Fruit fly (Drosophila melanogaster) whole organism, embryonic: ENCODE measurements around the gene Sf3b6.

Experiments
- Aef1 ChIP-seq: fragments of 200-800 bp; sonication (Bioruptor generic); IDR thresholded peaks from 3 replicates; pipeline ENCODE4 v1.3.6; 2022; ENCODE audit warnings: missing biosample characterization, missing genetic modification characterization
- CG10209 ChIP-seq: fragments of 200-800 bp; sonication (Bioruptor generic); optimal IDR thresholded peaks from 3 replicates; lab custom pipeline; 2017; ENCODE audit warnings: missing biosample characterization, mild to moderate bottlenecking, missing genetic modification characterization, missing genetic modification reagents
- CG12104 ChIP-seq: fragments of 200-800 bp; sonication (Bioruptor generic); optimal IDR thresholded peaks from 3 replicates; lab custom pipeline; 2016; ENCODE audit warnings: missing biosample characterization, missing genetic modification characterization
- CG15269 ChIP-seq: fragments of 200-800 bp; sonication (Bioruptor generic); optimal IDR thresholded peaks from 2 replicates; lab custom pipeline; 2018; ENCODE audit warnings: missing biosample characterization, mild to moderate bottlenecking, missing genetic modification characterization, moderate library complexity
- CG16815 ChIP-seq: fragments of 200-800 bp; sonication (Bioruptor generic); optimal IDR thresholded peaks from 3 replicates; lab custom pipeline; 2017; ENCODE audit warnings: missing biosample characterization, mild to moderate bottlenecking, missing genetic modification characterization
- CG17802 ChIP-seq: fragments of 200-800 bp; sonication (Bioruptor generic); optimal IDR thresholded peaks from 2 replicates; lab custom pipeline; 2018; ENCODE audit warnings: missing biosample characterization, mild to moderate bottlenecking, missing genetic modification characterization, moderate library complexity
- CG2889 ChIP-seq: fragments of 200-800 bp; sonication (Bioruptor generic); IDR thresholded peaks from 3 replicates; pipeline ENCODE4 v1.3.6; 2022; ENCODE audit warnings: missing biosample characterization, missing genetic modification characterization
- CG3838 ChIP-seq: fragments of 200-800 bp; sonication (Bioruptor generic); optimal IDR thresholded peaks from 3 replicates; lab custom pipeline; 2016; ENCODE audit warnings: missing biosample characterization, missing genetic modification characterization
- CG4328 ChIP-seq: fragments of 200-800 bp; sonication (Bioruptor generic); optimal IDR thresholded peaks from 3 replicates; lab custom pipeline; 2017; ENCODE audit warnings: missing biosample characterization, missing genetic modification reagents, missing genetic modification characterization
- CG4404 ChIP-seq: fragments of 200-800 bp; sonication (Bioruptor generic); IDR thresholded peaks from 2 replicates; pipeline ENCODE4 v1.3.6; 2022; ENCODE audit warnings: missing biosample characterization, missing genetic modification characterization
- CG6813 ChIP-seq: fragments of 200-800 bp; sonication (Bioruptor generic); optimal IDR thresholded peaks from 2 replicates; lab custom pipeline; 2017; ENCODE audit warnings: missing biosample characterization, missing genetic modification characterization, mild to moderate bottlenecking, moderate library complexity, missing genetic modification reagents
- CG7271 ChIP-seq: fragments of 200-800 bp; sonication (Bioruptor generic); optimal IDR thresholded peaks from 2 replicates; lab custom pipeline; 2018; ENCODE audit warnings: missing biosample characterization, mild to moderate bottlenecking, missing genetic modification characterization, moderate library complexity
- CG7372 ChIP-seq: fragments of 200-800 bp; sonication (Bioruptor generic); IDR thresholded peaks from 2 replicates; pipeline ENCODE4 v1.3.6; 2022; ENCODE audit warnings: missing biosample characterization, missing genetic modification characterization
- CG8359 ChIP-seq: fragments of 200-800 bp; sonication (Bioruptor generic); optimal IDR thresholded peaks from 2 replicates; lab custom pipeline; 2017; ENCODE audit warnings: missing biosample characterization, mild to moderate bottlenecking, missing genetic modification characterization, borderline replicate concordance
- CG9609 ChIP-seq: fragments of 200-800 bp; sonication (Bioruptor generic); optimal IDR thresholded peaks from 3 replicates; lab custom pipeline; 2016; ENCODE audit warnings: missing biosample characterization, missing genetic modification characterization
- CG9817 ChIP-seq: fragments of 200-800 bp; sonication (Bioruptor generic); optimal IDR thresholded peaks from 2 replicates; lab custom pipeline; 2018; ENCODE audit warnings: missing biosample characterization, mild to moderate bottlenecking, missing genetic modification characterization, moderate library complexity
- CHES-1-like ChIP-seq: fragments of 200-800 bp; sonication (Bioruptor generic); optimal IDR thresholded peaks from 2 replicates; lab custom pipeline; 2016; ENCODE audit warnings: missing biosample characterization, missing genetic modification characterization
- Dad ChIP-seq: fragments of 200-800 bp; sonication (Bioruptor generic); optimal IDR thresholded peaks from 3 replicates; lab custom pipeline; 2016; ENCODE audit warnings: missing biosample characterization, missing genetic modification characterization
- Deaf1 ChIP-seq: fragments of 200-800 bp; optimal IDR thresholded peaks from 3 replicates; lab custom pipeline; 2019; ENCODE audit warnings: missing biosample characterization, mild to moderate bottlenecking, missing genetic modification characterization, moderate library complexity
- Doc3 ChIP-seq: fragments of 200-800 bp; sonication (Bioruptor generic); IDR thresholded peaks from 3 replicates; pipeline ENCODE4 v1.3.6; 2022; ENCODE audit warnings: missing biosample characterization, missing genetic modification characterization; ENCODE audit not compliant: partially characterized antibody
- Fer3 ChIP-seq: fragments of 200-800 bp; sonication (Bioruptor generic); optimal IDR thresholded peaks from 2 replicates; lab custom pipeline; 2018; ENCODE audit warnings: missing biosample characterization, mild to moderate bottlenecking, missing genetic modification characterization, moderate library complexity
- H2.0 ChIP-seq: fragments of 200-800 bp; sonication (Bioruptor generic); IDR thresholded peaks from 2 replicates; pipeline ENCODE4 v1.3.6; 2022; ENCODE audit warnings: missing biosample characterization, missing genetic modification characterization
- Jarid2 ChIP-seq: fragments of 200-800 bp; sonication (Bioruptor generic); optimal IDR thresholded peaks from 3 replicates; lab custom pipeline; 2017; ENCODE audit warnings: mild to moderate bottlenecking, missing biosample characterization, missing genetic modification reagents, missing genetic modification characterization
- MTF-1 ChIP-seq: fragments of 200-800 bp; sonication (Bioruptor generic); optimal IDR thresholded peaks from 2 replicates; lab custom pipeline; 2018; ENCODE audit warnings: missing biosample characterization, mild to moderate bottlenecking, missing genetic modification characterization, borderline replicate concordance
- Mad ChIP-seq: fragments of 200-800 bp; sonication (Bioruptor generic); optimal IDR thresholded peaks from 2 replicates; lab custom pipeline; 2016; ENCODE audit warnings: missing biosample characterization, missing genetic modification characterization
- Max ChIP-seq: fragments of 200-800 bp; sonication (Bioruptor generic); optimal IDR thresholded peaks from 2 replicates; lab custom pipeline; 2016; ENCODE audit warnings: missing biosample characterization, mild to moderate bottlenecking, missing genetic modification characterization
- Mrtf ChIP-seq: fragments of 200-800 bp; sonication (Bioruptor generic); IDR thresholded peaks from 3 replicates; pipeline ENCODE4 v1.3.6; 2022; ENCODE audit warnings: missing biosample characterization, missing genetic modification characterization
- NC2α ChIP-seq: fragments of 200-800 bp; sonication (Bioruptor generic); optimal IDR thresholded peaks from 2 replicates; lab custom pipeline; 2016; ENCODE audit warnings: missing biosample characterization, missing genetic modification characterization
- Ptx1 ChIP-seq: fragments of 200-800 bp; sonication (Bioruptor generic); IDR thresholded peaks from 2 replicates; pipeline ENCODE4 v1.3.6; 2022; ENCODE audit warnings: missing biosample characterization, missing genetic modification characterization
- Taf1 ChIP-seq: fragments of 200-800 bp; sonication (Bioruptor generic); IDR thresholded peaks from 2 replicates; pipeline ENCODE4 v1.3.6; 2022; ENCODE audit warnings: missing biosample characterization, missing genetic modification characterization
- Trl ChIP-seq, 3 experiments: fragments of >200 bp in 2 of 3; fragments of 200-800 bp in 1 of 3; sonication (Bioruptor generic) in 1 of 3; optimal IDR thresholded peaks; 2 replicates in 1 of 3; 3 replicates in 2 of 3; lab custom pipeline; 2016 to 2017; ENCODE audit warnings: missing biosample characterization in 1 of 3, missing genetic modification characterization in 1 of 3
- YL-1 ChIP-seq: fragments of 200-800 bp; sonication (Bioruptor generic); optimal IDR thresholded peaks from 3 replicates; lab custom pipeline; 2017; ENCODE audit warnings: missing biosample characterization, mild to moderate bottlenecking, missing genetic modification characterization
- ash1 ChIP-seq: fragments of 200-800 bp; sonication (Bioruptor generic); optimal IDR thresholded peaks from 2 replicates; lab custom pipeline; 2018; ENCODE audit warnings: missing biosample characterization, mild to moderate bottlenecking, missing genetic modification characterization
- chm ChIP-seq: fragments of 200-800 bp; sonication (Bioruptor generic); IDR thresholded peaks from 2 replicates; pipeline ENCODE4 v1.3.6; 2022; ENCODE audit warnings: missing biosample characterization, missing genetic modification characterization
- cwo ChIP-seq: fragments of 200-800 bp; sonication (Bioruptor generic); optimal IDR thresholded peaks from 3 replicates; lab custom pipeline; 2017; ENCODE audit warnings: missing biosample characterization, missing genetic modification characterization, mild to moderate bottlenecking, moderate library complexity, missing genetic modification reagents
- ftz-f1 ChIP-seq: fragments of 200-800 bp; sonication (Bioruptor generic); optimal IDR thresholded peaks from 2 replicates; lab custom pipeline; 2016; ENCODE audit warnings: missing biosample characterization, missing genetic modification characterization
- gsb-n ChIP-seq: fragments of 200-800 bp; sonication (Bioruptor generic); optimal IDR thresholded peaks from 3 replicates; lab custom pipeline; 2018; ENCODE audit warnings: missing biosample characterization, mild to moderate bottlenecking, missing genetic modification characterization
- ham ChIP-seq: fragments of 200-800 bp; sonication (Bioruptor generic); IDR thresholded peaks from 2 replicates; pipeline ENCODE4 v1.3.6; 2022; ENCODE audit warnings: missing biosample characterization, missing genetic modification characterization
- jing ChIP-seq: fragments of 200-800 bp; sonication (Bioruptor generic); optimal IDR thresholded peaks from 2 replicates; lab custom pipeline; 2018; ENCODE audit warnings: missing biosample characterization, mild to moderate bottlenecking, missing genetic modification characterization
- nerfin-1 ChIP-seq: fragments of 200-800 bp; sonication (Bioruptor generic); optimal IDR thresholded peaks from 3 replicates; lab custom pipeline; 2019; ENCODE audit warnings: missing biosample characterization, mild to moderate bottlenecking, missing genetic modification characterization, moderate library complexity
- nerfin-2 ChIP-seq: fragments of 200-800 bp; sonication (Bioruptor generic); IDR thresholded peaks from 2 replicates; pipeline ENCODE4 v1.3.6; 2022; ENCODE audit warnings: missing biosample characterization, missing genetic modification characterization; ENCODE audit not compliant: partially characterized antibody
- org-1 ChIP-seq: fragments of 200-800 bp; sonication (Bioruptor generic); optimal IDR thresholded peaks from 2 replicates; lab custom pipeline; 2017; ENCODE audit warnings: missing biosample characterization, missing genetic modification characterization
- pros ChIP-seq: fragments of 200-800 bp; sonication (Bioruptor generic); optimal IDR thresholded peaks from 3 replicates; lab custom pipeline; 2019; ENCODE audit warnings: missing biosample characterization, mild to moderate bottlenecking, missing genetic modification characterization, moderate library complexity
- sc ChIP-seq, 3 experiments: fragments of >200 bp in 2 of 3; fragments of 200-800 bp in 1 of 3; sonication (Bioruptor generic) in 1 of 3; optimal IDR thresholded peaks; 2 replicates in 2 of 3; 3 replicates in 1 of 3; lab custom pipeline; 2017; ENCODE audit warnings: mild to moderate bottlenecking in 1 of 3, missing biosample characterization in 1 of 3, missing genetic modification characterization in 1 of 3, missing genetic modification reagents in 1 of 3
- stwl ChIP-seq: fragments of 200-800 bp; sonication (Bioruptor generic); optimal IDR thresholded peaks from 3 replicates; lab custom pipeline; 2018; ENCODE audit warnings: missing biosample characterization, mild to moderate bottlenecking, missing genetic modification characterization, moderate library complexity
- tap ChIP-seq: fragments of 200-800 bp; optimal IDR thresholded peaks from 3 replicates; lab custom pipeline; 2019; ENCODE audit warnings: missing biosample characterization, mild to moderate bottlenecking, missing genetic modification characterization, moderate library complexity
- tio ChIP-seq: fragments of 200-800 bp; sonication (Bioruptor generic); optimal IDR thresholded peaks from 2 replicates; lab custom pipeline; 2017; ENCODE audit warnings: missing biosample characterization, missing genetic modification characterization, inconsistent platforms
- unc-4 ChIP-seq: fragments of 200-800 bp; sonication (Bioruptor generic); IDR thresholded peaks from 2 replicates; pipeline ENCODE4 v1.3.6; 2022; ENCODE audit warnings: missing biosample characterization, missing genetic modification characterization; ENCODE audit not compliant: partially characterized antibody

The Sf3b6 gene

dm6 chr3L:6157327-6158032, 35.5 kb downstream of the Sf3b6 start, which contains the start of gene CG13297 (continued):
- no peak for TF ChIP-seq CG7271 (tag; lab: Kevin White, UChicago)
- TF ChIP-seq chm (GFP tag; lab: Robert Waterston, UW) = no peak
- TF ChIP-seq Fer3 (tag; lab: Kevin White, UChicago) = peak; percentile 35
- no peak for TF ChIP-seq CG9609 (GFP tag; lab: Kevin White, UChicago)
- TF ChIP-seq tap (tag; lab: Kevin White, UChicago) = peak; percentile 49
- peak; percentile 48; the same call in 2 of the 3 replicates for TF ChIP-seq Aef1 (GFP tag; lab: Robert Waterston, UW)
- TF ChIP-seq pros (GFP tag; lab: Kevin White, UChicago) = peak; percentile 86
- peak; percentile 22 for TF ChIP-seq Deaf1 (tag; lab: Kevin White, UChicago)
- TF ChIP-seq Max (GFP tag; lab: Kevin White, UChicago) = peak; percentile 19
- TF ChIP-seq Trl (optimal IDR thresholded peaks at IDR 0.05; lab: Kevin White, UChicago) = no peak
- TF ChIP-seq Trl (GFP tag; optimal IDR thresholded peaks at IDR 0.05; lab: Kevin White, UChicago) = no peak
- no peak; the same call in 1 of the 2 replicates for TF ChIP-seq CG7372
- no peak for TF ChIP-seq Dad (GFP tag; lab: Kevin White, UChicago)
- peak; percentile 27 for TF ChIP-seq CG12104
- peak; percentile 81 for TF ChIP-seq Ptx1 (GFP tag; lab: Robert Waterston, UW)
- no peak for TF ChIP-seq Doc3 (GFP tag; lab: Robert Waterston, UW)
- TF ChIP-seq Taf1 (GFP tag; lab: Robert Waterston, UW) = no peak
- TF ChIP-seq NC2α (GFP tag; lab: Kevin White, UChicago) = no peak
- TF ChIP-seq MTF-1 = no peak
- peak; percentile 38 for TF ChIP-seq CG9817 (tag; lab: Kevin White, UChicago)
- no peak for TF ChIP-seq CG3838 (GFP tag; lab: Kevin White, UChicago)
- peak; percentile 75 for TF ChIP-seq CG15269 (tag; lab: Kevin White, UChicago)
- no peak for TF ChIP-seq CG17802 (tag; lab: Kevin White, UChicago)
- no peak for TF ChIP-seq sc (optimal IDR thresholded peaks at IDR 0.05; lab: Kevin White, UChicago)
- TF ChIP-seq sc (GFP tag; optimal IDR thresholded peaks at IDR 0.05; lab: Kevin White, UChicago) = no peak
- peak; percentile 17 for TF ChIP-seq CG6813
- peak; percentile 37 for TF ChIP-seq org-1 (GFP tag; lab: Kevin White, UChicago)
- TF ChIP-seq ash1 (GFP tag; lab: Kevin White, UChicago) = no peak
- TF ChIP-seq cwo = no peak
- TF ChIP-seq ftz-f1 (GFP tag; lab: Kevin White, UChicago) = no peak
- no peak for TF ChIP-seq CG8359
- peak; percentile 64 for TF ChIP-seq nerfin-1 (tag; lab: Kevin White, UChicago)
- TF ChIP-seq Mrtf (GFP tag; lab: Robert Waterston, UW) = no peak
- no peak for TF ChIP-seq H2.0 (GFP tag; lab: Robert Waterston, UW)
- no peak for TF ChIP-seq CHES-1-like (GFP tag; lab: Kevin White, UChicago)
- TF ChIP-seq ham = no peak
- TF ChIP-seq CG16815 (GFP tag; lab: Kevin White, UChicago) = no peak
- TF ChIP-seq unc-4 (GFP tag; lab: Robert Waterston, UW) = no peak
- no peak for TF ChIP-seq CG4328
- TF ChIP-seq tio (GFP tag; lab: Kevin White, UChicago) = peak; percentile 32
- TF ChIP-seq gsb-n (tag; lab: Kevin White, UChicago) = peak; percentile 17
- TF ChIP-seq YL-1 (GFP tag; lab: Kevin White, UChicago) = no peak
- peak; percentile 33 for TF ChIP-seq CG10209 (GFP tag; lab: Kevin White, UChicago)
- no peak for TF ChIP-seq Mad (GFP tag; lab: Kevin White, UChicago)
- TF ChIP-seq CG2889 (GFP tag; lab: Robert Waterston, UW) = no peak
- TF ChIP-seq Jarid2 (GFP tag; lab: Kevin White, UChicago) = no peak
- peak; percentile 38 for TF ChIP-seq jing (GFP tag; lab: Kevin White, UChicago)
- no peak for TF ChIP-seq CG4404
- TF ChIP-seq stwl (tag; lab: Kevin White, UChicago) = no peak
- no peak for TF ChIP-seq nerfin-2 (GFP tag; lab: Robert Waterston, UW)
